Worm (Caenorhabditis elegans): Measurements from ENCODE around the gene hsp-90.
A peak's percentile ranks its signal among the peaks of the same experiment; 100 is the strongest.

Gene hsp-90

DNA sequence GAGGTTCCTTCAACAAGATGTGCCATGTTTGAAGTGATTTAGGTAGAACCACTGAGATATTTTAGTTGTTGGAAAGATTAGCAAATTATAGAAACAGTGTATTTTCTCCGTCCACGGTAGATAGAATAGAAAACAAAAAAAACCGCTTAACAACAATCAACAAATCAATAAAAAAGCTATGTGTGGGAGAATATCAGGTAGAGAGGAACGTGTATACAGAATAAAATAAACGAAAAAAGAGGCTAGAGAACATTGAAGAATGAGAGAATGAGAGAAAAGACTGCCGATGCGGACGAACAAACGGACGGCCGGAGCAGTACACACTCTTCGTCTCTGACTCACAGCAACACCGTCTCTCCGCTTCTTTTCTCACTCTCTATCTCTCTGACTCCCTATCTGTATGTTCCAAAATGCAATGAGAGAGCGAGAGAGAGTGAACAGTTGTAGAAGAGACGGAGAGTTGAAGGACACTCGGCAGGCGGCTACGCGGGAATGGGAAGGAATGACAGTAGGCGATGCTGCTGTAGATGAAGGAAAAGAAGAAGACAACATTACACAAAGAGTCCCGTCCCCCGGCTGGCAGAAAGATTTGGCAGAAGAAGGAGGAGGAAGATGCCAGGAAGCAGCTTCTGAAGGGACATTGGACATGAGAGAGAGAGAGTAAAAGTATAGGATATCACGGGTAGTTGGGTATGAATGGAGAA lies 12.0 kb downstream of the hsp-90 start, which contains the start of gene unc-112:
unc-112 (minus strand) TSS at position 51 of the 704 bp plus-strand sequence.
- peak; percentile 72 for TF ChIP-seq nhr-2 (tag; optimal IDR thresholded peaks at IDR 0.05)
- TF ChIP-seq nhr-76 (tag; optimal IDR thresholded peaks at IDR 0.05), result no peak
- TF ChIP-seq ceh-39 (tag; optimal IDR thresholded peaks at IDR 0.05), result peak; percentile 6
- peak; percentile 42 for TF ChIP-seq M03D4.4 (tag; optimal IDR thresholded peaks at IDR 0.05)
- no peak for TF ChIP-seq zip-8 (tag; optimal IDR thresholded peaks at IDR 0.05)
- TF ChIP-seq ztf-11 (tag; optimal IDR thresholded peaks at IDR 0.05), result peak; percentile 78
- TF ChIP-seq lsy-2 (tag; optimal IDR thresholded peaks at IDR 0.05), result peak; percentile 35
- TF ChIP-seq lin-32 (GFP tag; optimal IDR thresholded peaks at IDR 0.05), result no peak
- peak; percentile 99 for TF ChIP-seq unc-120 (tag; optimal IDR thresholded peaks at IDR 0.05; ENCODE audit: poor library complexity, severe bottlenecking)
- no peak for TF ChIP-seq ceh-83 (GFP tag; optimal IDR thresholded peaks at IDR 0.05)
- peak; percentile 97 for TF ChIP-seq unc-62 (GFP tag; optimal IDR thresholded peaks at IDR 0.05)
- no peak for TF ChIP-seq snpc-4 (tag; optimal IDR thresholded peaks at IDR 0.05)
- TF ChIP-seq blmp-1 (tag; optimal IDR thresholded peaks at IDR 0.05), result no peak
- TF ChIP-seq sem-2 (GFP tag; optimal IDR thresholded peaks at IDR 0.05), result no peak
- peak; percentile 66 for TF ChIP-seq mep-1 (tag; optimal IDR thresholded peaks at IDR 0.05)
- TF ChIP-seq tbx-8 (GFP tag; optimal IDR thresholded peaks at IDR 0.05), result no peak
- TF ChIP-seq flh-1 (GFP tag; optimal IDR thresholded peaks at IDR 0.05), result no peak
- TF ChIP-seq elt-3 (tag; optimal IDR thresholded peaks at IDR 0.05), result peak; percentile 14
- peak; percentile 91 for TF ChIP-seq drap-1 (GFP tag; optimal IDR thresholded peaks at IDR 0.05)
- TF ChIP-seq mls-2 (tag; optimal IDR thresholded peaks at IDR 0.05), result peak; percentile 89
- no peak for TF ChIP-seq nhr-12 (tag; optimal IDR thresholded peaks at IDR 0.05)
- TF ChIP-seq ces-1 (GFP tag; optimal IDR thresholded peaks at IDR 0.05), result peak; percentile 90
- TF ChIP-seq bed-3 (GFP tag; optimal IDR thresholded peaks at IDR 0.05), result no peak
- TF ChIP-seq lin-13 (tag; optimal IDR thresholded peaks at IDR 0.05), result peak; percentile 15
- no peak for TF ChIP-seq unc-39 (tag; optimal IDR thresholded peaks at IDR 0.05)
- peak; percentile 98 for TF ChIP-seq hlh-1 (tag; optimal IDR thresholded peaks at IDR 0.05)
- peak; percentile 76 for TF ChIP-seq cnd-1 (tag; optimal IDR thresholded peaks at IDR 0.05)
- TF ChIP-seq ceh-43 (GFP tag; optimal IDR thresholded peaks at IDR 0.05), result no peak
- peak; percentile 86 for TF ChIP-seq ham-2 (GFP tag; optimal IDR thresholded peaks at IDR 0.05)
- TF ChIP-seq nhr-28 (tag; optimal IDR thresholded peaks at IDR 0.05), result no peak
- TF ChIP-seq nhr-237 (tag; optimal IDR thresholded peaks at IDR 0.05), result peak; percentile 31
- peak; percentile 80 for TF ChIP-seq pha-4 (tag; optimal IDR thresholded peaks at IDR 0.05)
- peak; percentile 77 for TF ChIP-seq sptf-1 (tag; optimal IDR thresholded peaks at IDR 0.05)

ce11 chrV:14698005-14698404 lies 13.3 kb downstream of the hsp-90 start:
- TF ChIP-seq bed-3 (GFP tag; optimal IDR thresholded peaks at IDR 0.05) (no peak), lsy-2 (tag; optimal IDR thresholded peaks at IDR 0.05) (peak; percentile 17), nhr-76 (tag; optimal IDR thresholded peaks at IDR 0.05) (no peak)

DNA sequence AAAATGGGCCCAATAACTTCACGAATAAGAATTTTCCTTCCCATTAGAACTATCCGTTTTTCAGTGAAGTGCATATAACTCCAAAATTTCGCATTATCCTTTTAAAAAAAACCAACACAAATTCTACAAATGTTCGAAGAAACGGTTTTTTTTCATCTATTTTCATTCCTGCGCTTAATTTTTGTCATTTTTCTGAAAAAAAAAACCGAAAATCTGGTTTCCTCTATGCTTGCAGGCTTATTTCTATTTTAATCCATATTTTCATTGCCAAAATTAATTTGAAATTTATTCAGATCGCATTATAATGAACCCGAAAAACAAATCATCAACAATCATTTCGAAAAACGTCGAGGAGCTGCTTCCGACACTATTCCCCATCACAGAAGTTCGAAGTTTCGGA lies 13.9 kb downstream of the hsp-90 start, which contains the start of gene set-5:
set-5 (plus strand) TSS at position 301 of the 400 bp plus-strand sequence.
- no peak for TF ChIP-seq M03D4.4 (tag; optimal IDR thresholded peaks at IDR 0.05)
- TF ChIP-seq sem-2 (GFP tag; optimal IDR thresholded peaks at IDR 0.05), result no peak
- no peak for TF ChIP-seq pha-4 (tag; optimal IDR thresholded peaks at IDR 0.05)
- TF ChIP-seq bed-3 (GFP tag; optimal IDR thresholded peaks at IDR 0.05), result no peak
- TF ChIP-seq mls-2 (tag; optimal IDR thresholded peaks at IDR 0.05), result no peak
- no peak for TF ChIP-seq unc-39 (tag; optimal IDR thresholded peaks at IDR 0.05)
- TF ChIP-seq blmp-1 (tag; optimal IDR thresholded peaks at IDR 0.05), result no peak
- no peak for TF ChIP-seq ceh-83 (GFP tag; optimal IDR thresholded peaks at IDR 0.05)
- TF ChIP-seq sptf-1 (tag; optimal IDR thresholded peaks at IDR 0.05), result no peak

DNA sequence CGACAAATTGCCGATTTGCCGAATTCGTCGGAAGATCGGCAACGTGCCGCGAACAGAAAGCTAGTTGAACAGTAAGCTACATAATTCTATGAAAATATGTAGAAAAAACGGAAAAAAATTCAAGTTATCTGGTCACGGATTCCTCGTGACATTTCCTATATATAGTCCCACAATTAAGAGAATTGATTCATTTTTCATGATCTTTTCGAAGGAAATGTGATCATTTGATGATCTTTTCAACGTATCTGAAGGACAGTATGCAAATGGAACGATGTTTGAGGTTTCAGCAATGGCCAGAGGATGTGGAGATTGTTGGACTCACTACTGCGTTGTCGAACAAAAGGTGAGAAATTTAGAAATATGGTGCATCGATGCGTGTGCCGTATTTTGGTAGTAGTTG lies 23.2 kb downstream of the hsp-90 start, which contains the start of gene R08A2.9:
R08A2.9 (plus strand) TSS at position 301 of the 400 bp plus-strand sequence.
- TF ChIP-seq nhr-12 (tag; optimal IDR thresholded peaks at IDR 0.05), result no peak
- no peak for TF ChIP-seq sptf-1 (tag; optimal IDR thresholded peaks at IDR 0.05)
- no peak for TF ChIP-seq nhr-76 (tag; optimal IDR thresholded peaks at IDR 0.05)
- no peak for TF ChIP-seq zip-8 (tag; optimal IDR thresholded peaks at IDR 0.05)
- no peak for TF ChIP-seq sem-2 (GFP tag; optimal IDR thresholded peaks at IDR 0.05)
- no peak for TF ChIP-seq lin-13 (tag; optimal IDR thresholded peaks at IDR 0.05)
- TF ChIP-seq unc-120 (tag; optimal IDR thresholded peaks at IDR 0.05; ENCODE audit: poor library complexity, severe bottlenecking), result no peak
- no peak for TF ChIP-seq elt-3 (tag; optimal IDR thresholded peaks at IDR 0.05)
- TF ChIP-seq flh-1 (GFP tag; optimal IDR thresholded peaks at IDR 0.05), result no peak
- no peak for TF ChIP-seq M03D4.4 (tag; optimal IDR thresholded peaks at IDR 0.05)
- no peak for TF ChIP-seq nhr-237 (tag; optimal IDR thresholded peaks at IDR 0.05)
- TF ChIP-seq ztf-11 (tag; optimal IDR thresholded peaks at IDR 0.05), result no peak

All from whole organism, mixed stage, embryonic.